Worm (Caenorhabditis elegans): Measurements from ENCODE around the gene glb-9.
A peak's percentile ranks its signal among the peaks of the same experiment; 100 is the strongest.

glb-9 gene

ce11 chrII:7528210-7528609 lies 9.1 kb upstream of the glb-9 start:
- TF ChIP-seq crh-2 (tag; optimal IDR thresholded peaks at IDR 0.05) (peak; percentile 76), elt-1 (tag; optimal IDR thresholded peaks at IDR 0.05) (no peak), nhr-129 (tag; optimal IDR thresholded peaks at IDR 0.05) (peak; percentile 71), ztf-11 (tag; optimal IDR thresholded peaks at IDR 0.05) (no peak), Y55F3AM.14 (GFP tag; optimal IDR thresholded peaks at IDR 0.05) (no peak), R02D3.7 (tag; optimal IDR thresholded peaks at IDR 0.05) (no peak), lin-13 (GFP tag; optimal IDR thresholded peaks at IDR 0.05) (no peak), ama-1 (optimal IDR thresholded peaks at IDR 0.05) (no peak), nhr-77 (tag; optimal IDR thresholded peaks at IDR 0.05) (no peak), nhr-25 (tag; optimal IDR thresholded peaks at IDR 0.05) (no peak), dmd-4 (tag; optimal IDR thresholded peaks at IDR 0.05) (no peak), nhr-11 (tag; optimal IDR thresholded peaks at IDR 0.05) (no peak), sma-9 (GFP tag; optimal IDR thresholded peaks at IDR 0.05) (peak; percentile 98), sma-9 (tag; optimal IDR thresholded peaks at IDR 0.05) (no peak), ztf-1 (GFP tag; conservative IDR thresholded peaks at IDR 0.05) (no peak), nhr-23 (tag; optimal IDR thresholded peaks at IDR 0.05) (no peak), nhr-21 (tag; optimal IDR thresholded peaks at IDR 0.05) (peak; percentile 83), ceh-16 (tag; optimal IDR thresholded peaks at IDR 0.05) (no peak), unc-39 (tag; optimal IDR thresholded peaks at IDR 0.05) (no peak), ZK546.5 (tag; optimal IDR thresholded peaks at IDR 0.05) (no peak), lin-11 (tag; optimal IDR thresholded peaks at IDR 0.05) (no peak), unc-62 (GFP tag; optimal IDR thresholded peaks at IDR 0.05) (no peak), mbf-1 (tag; optimal IDR thresholded peaks at IDR 0.05) (no peak), unc-55 (GFP tag; optimal IDR thresholded peaks at IDR 0.05) (no peak), egl-27 (tag; optimal IDR thresholded peaks at IDR 0.05) (no peak), elt-3 (tag; optimal IDR thresholded peaks at IDR 0.05) (no peak), zag-1 (tag; optimal IDR thresholded peaks at IDR 0.05) (no peak), aly-2 (tag; optimal IDR thresholded peaks at IDR 0.05) (no peak), peb-1 (tag; optimal IDR thresholded peaks at IDR 0.05) (no peak), snpc-4 (tag; optimal IDR thresholded peaks at IDR 0.05) (no peak), mdl-1 (tag; optimal IDR thresholded peaks at IDR 0.05) (peak in 1 of 2 experiments; percentile 53), nhr-237 (tag; optimal IDR thresholded peaks at IDR 0.05) (no peak), F13H6.1 (tag; optimal IDR thresholded peaks at IDR 0.05) (no peak), ceh-82 (tag; optimal IDR thresholded peaks at IDR 0.05) (no peak), C34F6.9 (tag; optimal IDR thresholded peaks at IDR 0.05) (no peak), sma-3 (GFP tag; optimal IDR thresholded peaks at IDR 0.05) (peak; percentile 93), alr-1 (tag; optimal IDR thresholded peaks at IDR 0.05) (no peak), mab-5 (tag; optimal IDR thresholded peaks at IDR 0.05) (no peak), lin-39 (tag; optimal IDR thresholded peaks at IDR 0.05) (no peak), lsy-2 (tag; optimal IDR thresholded peaks at IDR 0.05) (no peak), sem-4 (tag; optimal IDR thresholded peaks at IDR 0.05) (no peak), skn-1 (tag; optimal IDR thresholded peaks at IDR 0.05) (no peak), fos-1 (tag; optimal IDR thresholded peaks at IDR 0.05) (peak; percentile 66), blmp-1 (tag; optimal IDR thresholded peaks at IDR 0.05; ENCODE audit: insufficient read depth) (peak; percentile 87), gmeb-1 (tag; optimal IDR thresholded peaks at IDR 0.05) (peak; percentile 64), nhr-10 (tag; optimal IDR thresholded peaks at IDR 0.05) (no peak), nhr-12 (tag; optimal IDR thresholded peaks at IDR 0.05) (no peak), nhr-6 (tag; optimal IDR thresholded peaks at IDR 0.05) (no peak), ztf-4 (tag; optimal IDR thresholded peaks at IDR 0.05) (no peak)

DNA sequence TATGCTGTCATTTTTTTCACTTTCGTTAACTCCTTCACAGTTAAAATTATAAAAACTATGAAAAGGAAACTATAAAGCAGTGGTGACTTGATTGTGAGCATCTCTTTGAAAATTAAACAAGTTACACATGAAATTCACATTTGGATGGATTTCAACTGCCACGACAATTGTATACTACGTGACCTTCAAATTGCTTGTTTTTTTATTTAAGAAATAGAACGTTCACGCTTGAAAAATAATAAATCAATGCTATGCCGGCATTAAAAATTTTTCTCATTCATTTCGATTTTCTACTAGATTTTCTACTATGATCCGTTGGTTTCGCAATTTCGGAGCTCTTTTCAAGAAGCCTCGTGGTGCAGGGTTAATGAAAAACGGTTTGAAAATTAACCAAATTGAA lies 6.3 kb upstream of the glb-9 start, which contains the start of the genes ZK1290.7 and rnh-1.1:
Gene ZK1290.7 (minus strand): TSS at position 101 of the 400 bp plus-strand sequence.
Gene rnh-1.1 (plus strand): TSS at position 281 of the 400 bp plus-strand sequence.
- TF ChIP-seq egl-27 (tag; optimal IDR thresholded peaks at IDR 0.05) (no peak), nhr-10 (tag; optimal IDR thresholded peaks at IDR 0.05) (no peak), nhr-6 (tag; optimal IDR thresholded peaks at IDR 0.05) (no peak), nhr-77 (tag; optimal IDR thresholded peaks at IDR 0.05) (no peak), ama-1 (optimal IDR thresholded peaks at IDR 0.05) (no peak), elt-3 (tag; optimal IDR thresholded peaks at IDR 0.05) (no peak)
